Worm (Caenorhabditis elegans) whole organism, L3 larva: ENCODE results near the gene tsp-8.

Experiments
- elt-3 ChIP-seq, 3 experiments: fragments of 150-350 bp in 1 of 3; sonication (generic microtip) in 2 of 3; optimal IDR thresholded peaks; 2 replicates in 2 of 3; 4 replicates in 1 of 3; lab custom pipeline; 2014 to 2017; ENCODE audit warnings: missing biosample characterization in 3 of 3, missing genetic modification characterization in 3 of 3
- snpc-4 ChIP-seq: fragments of 150-350 bp; optimal IDR thresholded peaks from 2 replicates; lab custom pipeline; 2014; ENCODE audit warnings: missing biosample characterization, missing genetic modification characterization

DNA sequence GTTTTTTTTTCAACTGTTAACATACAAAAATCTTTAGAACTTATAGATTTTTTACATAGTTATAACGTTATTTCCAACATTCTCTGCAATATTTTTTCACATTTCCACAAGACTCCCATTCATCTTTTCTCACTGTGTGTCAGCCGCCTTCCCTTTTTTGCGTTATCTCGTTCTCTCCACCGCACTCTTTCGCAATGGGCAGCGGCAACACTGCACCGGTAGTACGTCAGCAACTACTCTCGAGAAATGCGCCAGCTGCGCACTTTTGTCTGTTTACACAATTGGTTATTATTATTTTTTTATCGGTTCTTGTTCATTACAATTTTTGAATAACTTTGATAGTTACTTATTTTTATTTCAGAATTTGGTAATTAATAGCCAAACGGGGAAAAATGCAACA lies 17.6 kb upstream of the tsp-8 start, which contains the start of gene C05G5.2:
- TF ChIP-seq snpc-4 (tag; lab: Kevin White, UChicago) (peak; percentile 94), elt-3 (tag; optimal IDR thresholded peaks at IDR 0.05; lab: Kevin White, UChicago) (peak in 1 of 3 experiments; percentile 31)
